Fruit fly (Drosophila melanogaster) whole organism, prepupa: Measurements from ENCODE around the gene Cpr62Bb.

Source experiments
- Blimp-1 ChIP-seq: fragments of 200-800 bp; sonication (Bioruptor generic); optimal IDR thresholded peaks from 3 replicates; lab custom pipeline; 2017; ENCODE audit warnings: missing biosample characterization, missing genetic modification characterization, mild to moderate bottlenecking, moderate library complexity, missing genetic modification reagents
- CG10631 ChIP-seq: fragments of 200-800 bp; sonication (Bioruptor generic); optimal IDR thresholded peaks from 2 replicates; lab custom pipeline; 2016; ENCODE audit warnings: missing biosample characterization, missing genetic modification characterization
- CG11762 ChIP-seq: fragments of 200-800 bp; sonication (Bioruptor generic); optimal IDR thresholded peaks from 3 replicates; lab custom pipeline; 2016; ENCODE audit warnings: missing biosample characterization, missing genetic modification characterization; ENCODE audit not compliant: insufficient read depth
- CG11902 ChIP-seq: fragments of 200-800 bp; sonication (Bioruptor generic); optimal IDR thresholded peaks from 3 replicates; lab custom pipeline; 2016; ENCODE audit warnings: missing biosample characterization, missing genetic modification characterization
- CG15336 ChIP-seq: fragments of 200-800 bp; sonication (Bioruptor generic); IDR thresholded peaks from 2 replicates; pipeline ENCODE4 v1.3.6; 2022; ENCODE audit warnings: missing biosample characterization, missing genetic modification characterization
- CG16779 ChIP-seq: fragments of 200-800 bp; sonication (Bioruptor generic); optimal IDR thresholded peaks from 3 replicates; lab custom pipeline; 2017; ENCODE audit warnings: missing biosample characterization, mild to moderate bottlenecking, missing genetic modification characterization
- CG34406 ChIP-seq: fragments of 200-800 bp; sonication (Bioruptor generic); optimal IDR thresholded peaks from 3 replicates; lab custom pipeline; 2016; ENCODE audit warnings: missing biosample characterization, missing genetic modification characterization
- CG4318 ChIP-seq: fragments of 200-800 bp; sonication (Bioruptor generic); optimal IDR thresholded peaks from 3 replicates; lab custom pipeline; 2017; ENCODE audit warnings: missing biosample characterization, mild to moderate bottlenecking, missing genetic modification characterization
- CG6276 ChIP-seq: fragments of 200-800 bp; sonication (Bioruptor generic); optimal IDR thresholded peaks from 2 replicates; lab custom pipeline; 2017; ENCODE audit warnings: missing biosample characterization, mild to moderate bottlenecking, missing genetic modification characterization
- CG6792 ChIP-seq: fragments of 200-800 bp; sonication (Bioruptor generic); optimal IDR thresholded peaks from 3 replicates; lab custom pipeline; 2016; ENCODE audit warnings: missing biosample characterization, missing genetic modification characterization
- CG6808 ChIP-seq: fragments of 200-800 bp; sonication (Bioruptor generic); optimal IDR thresholded peaks from 3 replicates; lab custom pipeline; 2017; ENCODE audit warnings: missing biosample characterization, missing genetic modification characterization, mild to moderate bottlenecking, moderate library complexity, missing genetic modification reagents
- CG9139 ChIP-seq: fragments of 200-800 bp; sonication (Bioruptor generic); optimal IDR thresholded peaks from 3 replicates; lab custom pipeline; 2017; ENCODE audit warnings: missing biosample characterization, mild to moderate bottlenecking, missing genetic modification characterization
- Eip78C ChIP-seq: fragments of 200-800 bp; sonication (Bioruptor generic); peaks from one replicate; lab custom pipeline; 2016; ENCODE audit warnings: missing biosample characterization, missing genetic modification characterization
- Eip93F ChIP-seq: fragments of 200-800 bp; sonication (Bioruptor generic); optimal IDR thresholded peaks from 2 replicates; lab custom pipeline; 2016; ENCODE audit warnings: missing biosample characterization, mild to moderate bottlenecking, missing genetic modification characterization
- Ets21C ChIP-seq: fragments of 200-800 bp; sonication (Bioruptor generic); optimal IDR thresholded peaks from 3 replicates; lab custom pipeline; 2016; ENCODE audit warnings: missing biosample characterization, missing genetic modification characterization
- Met ChIP-seq: fragments of 200-800 bp; sonication (Bioruptor generic); optimal IDR thresholded peaks from 3 replicates; lab custom pipeline; 2016; ENCODE audit warnings: missing biosample characterization, missing genetic modification characterization
- Smox ChIP-seq: fragments of 200-800 bp; sonication (Bioruptor generic); optimal IDR thresholded peaks from 3 replicates; lab custom pipeline; 2016; ENCODE audit warnings: missing biosample characterization, missing genetic modification characterization
- acj6 ChIP-seq: fragments of 200-800 bp; sonication (Bioruptor generic); optimal IDR thresholded peaks from 3 replicates; lab custom pipeline; 2016; ENCODE audit warnings: missing biosample characterization, missing genetic modification characterization
- dsx ChIP-seq: fragments of 200-800 bp; optimal IDR thresholded peaks from 3 replicates; lab custom pipeline; 2019; ENCODE audit warnings: missing biosample characterization, mild to moderate bottlenecking, missing genetic modification characterization, moderate library complexity; ENCODE audit not compliant: poor library complexity, severe bottlenecking
- fd85E ChIP-seq: fragments of 200-800 bp; sonication (Bioruptor generic); optimal IDR thresholded peaks from 3 replicates; lab custom pipeline; 2016; ENCODE audit warnings: missing biosample characterization, missing genetic modification characterization
- fkh ChIP-seq: fragments of 200-800 bp; sonication (Bioruptor generic); optimal IDR thresholded peaks from 3 replicates; lab custom pipeline; 2017; ENCODE audit warnings: missing biosample characterization, mild to moderate bottlenecking, missing genetic modification characterization, moderate library complexity
- lz ChIP-seq: fragments of 200-800 bp; sonication (Bioruptor generic); optimal IDR thresholded peaks from 3 replicates; lab custom pipeline; 2016; ENCODE audit warnings: missing biosample characterization, missing genetic modification characterization
- net ChIP-seq: fragments of 200-800 bp; sonication (Bioruptor generic); optimal IDR thresholded peaks from 3 replicates; lab custom pipeline; 2016; ENCODE audit warnings: missing biosample characterization, missing genetic modification characterization
- svp ChIP-seq: fragments of 200-800 bp; sonication (Bioruptor generic); peaks from one replicate; lab custom pipeline; 2016; ENCODE audit warnings: missing biosample characterization, missing genetic modification characterization
- topi ChIP-seq: fragments of 200-800 bp; sonication (Bioruptor generic); optimal IDR thresholded peaks from 3 replicates; lab custom pipeline; 2016; ENCODE audit warnings: missing biosample characterization, missing genetic modification characterization
- vri ChIP-seq: fragments of 200-800 bp; sonication (Bioruptor generic); optimal IDR thresholded peaks from 3 replicates; lab custom pipeline; 2016; ENCODE audit warnings: missing biosample characterization, mild to moderate bottlenecking, missing genetic modification characterization

Cpr62Bb gene

DNA sequence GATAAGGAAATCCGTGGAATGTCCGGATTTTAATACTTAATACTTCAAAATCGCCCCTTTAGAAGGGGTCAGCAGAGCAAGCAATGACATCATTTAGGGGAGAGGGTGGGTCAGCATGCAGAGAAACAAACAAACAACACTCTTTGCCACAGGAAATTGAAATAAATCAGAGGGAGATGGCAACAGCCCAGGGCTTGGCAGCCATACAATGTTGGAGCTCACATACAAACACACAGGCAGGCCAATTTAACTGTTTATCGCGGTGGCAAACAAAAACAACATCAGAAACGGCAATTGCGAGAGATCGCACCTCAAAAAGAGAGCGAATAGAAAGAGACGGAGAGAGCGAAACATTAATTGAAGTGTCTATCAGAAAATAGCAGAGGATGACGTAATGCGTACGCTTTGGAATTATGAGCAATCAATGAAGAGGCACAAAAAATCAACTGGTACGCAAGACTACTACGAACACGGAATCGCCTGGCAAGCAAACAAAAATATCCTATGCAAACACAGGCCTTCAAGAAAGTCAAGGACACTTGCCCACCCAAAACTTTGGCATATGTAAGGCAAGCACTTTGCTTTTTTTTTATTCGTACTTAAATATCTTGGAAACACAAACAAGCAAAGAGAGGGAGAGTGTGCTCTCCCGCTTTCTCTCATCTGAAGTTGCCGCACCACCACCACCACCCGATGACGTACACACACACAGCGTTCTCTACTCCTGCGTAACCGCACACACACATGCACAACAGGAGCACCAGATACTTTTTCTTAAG is 40.6 kb downstream of the Cpr62Bb start (continued):
- peak; percentile 50 for TF ChIP-seq Blimp-1 (GFP tag; lab: Kevin White, UChicago)
- no peak for TF ChIP-seq CG6808 (GFP tag; lab: Kevin White, UChicago)
- no peak for TF ChIP-seq Eip78C (GFP tag; lab: Kevin White, UChicago)
- no peak for TF ChIP-seq CG11902
- peak; percentile 63 for TF ChIP-seq fkh (GFP tag; lab: Kevin White, UChicago)
- TF ChIP-seq svp (GFP tag; lab: Kevin White, UChicago) = peak; percentile 85
- peak; percentile 99 for TF ChIP-seq dsx (GFP tag; lab: Kevin White, UChicago)
- TF ChIP-seq CG9139 = no peak
- no peak for TF ChIP-seq acj6 (GFP tag; lab: Kevin White, UChicago)
- no peak for TF ChIP-seq Ets21C (GFP tag; lab: Kevin White, UChicago)
- no peak for TF ChIP-seq CG11762 (GFP tag; lab: Kevin White, UChicago)
- TF ChIP-seq CG34406 (GFP tag; lab: Kevin White, UChicago) = no peak
- no peak for TF ChIP-seq CG6276 (GFP tag; lab: Kevin White, UChicago)
- TF ChIP-seq fd85E = no peak
- TF ChIP-seq topi (GFP tag; lab: Kevin White, UChicago) = no peak
- peak; percentile 19; the same call in 1 of the 2 replicates for TF ChIP-seq CG15336
- TF ChIP-seq, all 60 proteins: peak for 11

DNA sequence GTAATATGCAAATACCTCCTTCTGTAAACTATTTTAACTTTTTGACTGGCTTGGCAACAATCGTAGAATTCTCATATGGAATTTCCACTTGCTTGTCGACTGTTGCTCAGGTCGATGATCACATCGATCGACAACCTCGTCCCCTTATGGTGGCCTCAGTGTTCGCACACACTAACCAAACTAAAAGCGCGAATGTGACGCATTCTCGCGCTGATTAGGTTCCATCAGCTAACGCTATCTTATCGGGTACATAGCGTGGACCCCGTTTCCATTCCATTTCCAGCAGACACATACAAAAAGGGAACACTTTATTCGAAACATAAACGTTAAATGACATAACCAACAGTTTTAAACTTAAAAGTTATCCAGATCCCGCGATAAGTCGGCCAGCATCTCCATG is 45.6 kb downstream of the Cpr62Bb start:
- TF ChIP-seq CG6792 (no peak), vri (peak; percentile 49), net (GFP tag; lab: Kevin White, UChicago) (no peak), lz (GFP tag; lab: Kevin White, UChicago) (no peak), Met (GFP tag; lab: Kevin White, UChicago) (no peak), Eip93F (GFP tag; lab: Kevin White, UChicago) (no peak), CG10631 (no peak), Smox (GFP tag; lab: Kevin White, UChicago) (no peak), CG16779 (tag; lab: Kevin White, UChicago) (no peak)

DNA sequence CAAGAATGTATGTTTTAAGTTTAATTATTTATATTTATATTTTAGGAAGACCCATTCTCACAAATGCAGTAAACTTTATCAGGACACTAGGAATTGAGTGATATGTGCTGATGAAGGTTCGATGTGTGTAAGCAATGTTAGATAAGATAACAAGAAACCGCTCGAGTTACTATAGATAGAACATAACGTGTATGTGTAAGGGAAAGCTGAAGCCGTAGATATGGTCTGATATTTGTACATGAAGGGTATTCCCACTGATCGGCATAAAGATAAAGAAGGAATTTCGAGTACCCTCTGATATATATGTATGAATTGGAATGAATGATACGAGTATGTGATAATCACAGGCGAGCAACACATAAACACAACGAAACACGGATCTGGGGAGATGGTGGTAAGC is 50.9 kb downstream of the Cpr62Bb start:
- TF ChIP-seq CG4318 (no peak), vri (peak; percentile 43)
